Fruit fly (Drosophila melanogaster): ENCODE data around the gene CG9168.

dm6 chr3L:1376014-1376745 lies 34.7 kb upstream of the CG9168 start:
- TF ChIP-seq Myc (optimal IDR thresholded peaks at IDR 0.05), result no peak
- no peak for TF ChIP-seq h (optimal IDR thresholded peaks at IDR 0.05)
- no peak for TF ChIP-seq psq (optimal IDR thresholded peaks at IDR 0.05)
- no peak for TF ChIP-seq ttk (optimal IDR thresholded peaks at IDR 0.05)
- TF ChIP-seq insv (optimal IDR thresholded peaks at IDR 0.05), result no peak

All from Kc167 (cell line).